Worm (Caenorhabditis elegans): ENCODE data around the gene F55A4.7.

DNA sequence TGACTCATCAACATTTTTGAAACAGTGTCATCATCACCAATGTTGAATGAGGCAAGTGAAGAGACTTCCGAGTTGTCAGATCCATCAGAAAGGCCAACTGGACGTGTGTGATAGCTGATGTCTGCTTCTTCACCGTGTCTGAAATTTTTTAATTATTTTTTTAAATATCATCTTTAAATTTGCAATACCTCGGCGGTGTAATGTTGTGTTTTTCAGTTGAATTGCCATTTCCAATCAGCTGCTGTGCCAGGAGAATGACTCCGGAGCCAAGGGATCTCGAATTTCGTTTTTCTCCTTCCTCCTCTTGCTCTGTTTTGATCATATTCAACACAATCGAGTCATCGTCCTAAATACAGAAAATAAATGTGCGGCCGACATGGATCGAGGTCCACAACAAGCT is 46.8 kb upstream of the F55A4.7 start:
- TF ChIP-seq lin-32 (GFP tag; optimal IDR thresholded peaks at IDR 0.05) (no peak), lsy-2 (tag; optimal IDR thresholded peaks at IDR 0.05) (no peak), elt-3 (tag; optimal IDR thresholded peaks at IDR 0.05) (no peak), nhr-28 (tag; optimal IDR thresholded peaks at IDR 0.05) (no peak), ztf-11 (tag; optimal IDR thresholded peaks at IDR 0.05) (no peak), ces-1 (GFP tag; optimal IDR thresholded peaks at IDR 0.05) (no peak), mls-2 (tag; optimal IDR thresholded peaks at IDR 0.05) (no peak), zip-8 (tag; optimal IDR thresholded peaks at IDR 0.05) (no peak), unc-62 (GFP tag; optimal IDR thresholded peaks at IDR 0.05) (no peak)

All from whole organism, mixed stage, embryonic.